Fruit fly (Drosophila melanogaster) whole organism, embryonic: ENCODE results near the gene Arp3.

Source experiments
- ATbp ChIP-seq: fragments of 200-800 bp; sonication (Bioruptor generic); optimal IDR thresholded peaks from 2 replicates; lab custom pipeline; 2017; ENCODE audit warnings: missing biosample characterization, mild to moderate bottlenecking, missing genetic modification characterization, missing genetic modification reagents
- Atf-2 ChIP-seq: fragments of 200-800 bp; sonication (Bioruptor generic); optimal IDR thresholded peaks from 2 replicates; lab custom pipeline; 2016; ENCODE audit warnings: missing biosample characterization, missing genetic modification characterization
- C15 ChIP-seq: fragments of 200-800 bp; sonication (Bioruptor generic); IDR thresholded peaks from 3 replicates; pipeline ENCODE4 v1.3.6; 2022; ENCODE audit warnings: missing biosample characterization, missing genetic modification characterization
- CG10979 ChIP-seq: fragments of 200-800 bp; sonication (Bioruptor generic); optimal IDR thresholded peaks from 2 replicates; lab custom pipeline; 2018; ENCODE audit warnings: missing biosample characterization, mild to moderate bottlenecking, missing genetic modification characterization, moderate library complexity
- CG11560 ChIP-seq: fragments of 200-800 bp; sonication (Bioruptor generic); IDR thresholded peaks from 3 replicates; pipeline ENCODE4 v1.3.6; 2022; ENCODE audit warnings: missing biosample characterization, missing genetic modification characterization
- CG12299 ChIP-seq: fragments of 200-800 bp; sonication (Bioruptor generic); optimal IDR thresholded peaks from 2 replicates; lab custom pipeline; 2018; ENCODE audit warnings: missing biosample characterization, mild to moderate bottlenecking, missing genetic modification characterization
- CG12769 ChIP-seq: fragments of 200-800 bp; sonication (Bioruptor generic); optimal IDR thresholded peaks from 2 replicates; lab custom pipeline; 2019; ENCODE audit warnings: missing biosample characterization, mild to moderate bottlenecking, missing genetic modification characterization, moderate library complexity
- CG13287 ChIP-seq: fragments of 200-800 bp; sonication (Bioruptor generic); IDR thresholded peaks from 2 replicates; pipeline ENCODE4 v1.3.6; 2022; ENCODE audit warnings: missing biosample characterization, missing genetic modification characterization; ENCODE audit not compliant: partially characterized antibody
- CG14014 ChIP-seq: fragments of 200-800 bp; sonication (Bioruptor generic); IDR thresholded peaks from 2 replicates; pipeline ENCODE4 v1.3.6; 2022; ENCODE audit warnings: missing biosample characterization, missing genetic modification characterization
- CG14710 ChIP-seq: fragments of 200-800 bp; sonication (Bioruptor generic); optimal IDR thresholded peaks from 3 replicates; lab custom pipeline; 2019; ENCODE audit warnings: missing biosample characterization, mild to moderate bottlenecking, missing genetic modification characterization, moderate library complexity
- CG16813 ChIP-seq: fragments of 200-800 bp; sonication (Bioruptor generic); IDR thresholded peaks from 3 replicates; pipeline ENCODE4 v1.3.6; 2022; ENCODE audit warnings: missing biosample characterization, missing genetic modification characterization; ENCODE audit not compliant: partially characterized antibody
- CG18011 ChIP-seq: fragments of 200-800 bp; sonication (Bioruptor generic); optimal IDR thresholded peaks from 2 replicates; lab custom pipeline; 2017; ENCODE audit warnings: missing biosample characterization, missing genetic modification characterization, mild to moderate bottlenecking, moderate library complexity, missing genotype
- CG2678 ChIP-seq: fragments of 200-800 bp; sonication (Bioruptor generic); optimal IDR thresholded peaks from 3 replicates; lab custom pipeline; 2019; ENCODE audit warnings: missing biosample characterization, mild to moderate bottlenecking, missing genetic modification characterization, moderate library complexity
- CG31365 ChIP-seq: fragments of 200-800 bp; sonication (Bioruptor generic); optimal IDR thresholded peaks from 2 replicates; lab custom pipeline; 2018; ENCODE audit warnings: missing biosample characterization, mild to moderate bottlenecking, missing genetic modification characterization
- CG32772 ChIP-seq: fragments of 200-800 bp; sonication (Bioruptor generic); IDR thresholded peaks from 2 replicates; pipeline ENCODE4 v1.3.6; 2022; ENCODE audit warnings: missing biosample characterization, missing genetic modification characterization
- CG3407 ChIP-seq: fragments of 200-800 bp; sonication (Bioruptor generic); optimal IDR thresholded peaks from 2 replicates; lab custom pipeline; 2018; ENCODE audit warnings: missing biosample characterization, mild to moderate bottlenecking, missing genetic modification characterization
- CG3847 ChIP-seq: fragments of 200-800 bp; sonication (Bioruptor generic); IDR thresholded peaks from 2 replicates; pipeline ENCODE4 v1.3.6; 2022; ENCODE audit warnings: missing biosample characterization, missing genetic modification characterization
- CG42726 ChIP-seq: fragments of 200-800 bp; sonication (Bioruptor generic); IDR thresholded peaks from 2 replicates; pipeline ENCODE4 v1.3.6; 2022; ENCODE audit warnings: missing biosample characterization, missing genetic modification characterization; ENCODE audit not compliant: partially characterized antibody
- CG4328 ChIP-seq: fragments of 200-800 bp; sonication (Bioruptor generic); optimal IDR thresholded peaks from 3 replicates; lab custom pipeline; 2017; ENCODE audit warnings: missing biosample characterization, missing genetic modification reagents, missing genetic modification characterization
- CG4424 ChIP-seq: fragments of 200-800 bp; sonication (Bioruptor generic); optimal IDR thresholded peaks from 3 replicates; lab custom pipeline; 2016; ENCODE audit warnings: missing biosample characterization, missing genetic modification characterization
- CG4707 ChIP-seq: fragments of 200-800 bp; sonication (Bioruptor generic); optimal IDR thresholded peaks from 2 replicates; lab custom pipeline; 2018; ENCODE audit warnings: missing biosample characterization, mild to moderate bottlenecking, missing genetic modification characterization, moderate library complexity
- CG5245 ChIP-seq: fragments of 200-800 bp; sonication (Bioruptor generic); optimal IDR thresholded peaks from 3 replicates; lab custom pipeline; 2016; ENCODE audit warnings: missing biosample characterization, missing genetic modification characterization
- CG6683 ChIP-seq: fragments of 200-800 bp; sonication (Bioruptor generic); optimal IDR thresholded peaks from 2 replicates; lab custom pipeline; 2017; ENCODE audit warnings: missing biosample characterization, mild to moderate bottlenecking, missing genetic modification characterization, missing genetic modification reagents
- CG8281 ChIP-seq: fragments of 200-800 bp; sonication (Bioruptor generic); optimal IDR thresholded peaks from 2 replicates; lab custom pipeline; 2018; ENCODE audit warnings: missing biosample characterization, mild to moderate bottlenecking, missing genetic modification characterization, moderate library complexity
- CoRest ChIP-seq: fragments of 200-800 bp; sonication (Bioruptor generic); optimal IDR thresholded peaks from 3 replicates; lab custom pipeline; 2018; ENCODE audit warnings: missing biosample characterization, mild to moderate bottlenecking, missing genetic modification characterization, moderate library complexity
- Drgx ChIP-seq: fragments of 200-800 bp; sonication (Bioruptor generic); IDR thresholded peaks from 2 replicates; pipeline ENCODE4 v1.3.6; 2022; ENCODE audit warnings: missing biosample characterization, missing genetic modification characterization
- Kr ChIP-seq: fragments of 200-800 bp; sonication (Bioruptor generic); optimal IDR thresholded peaks from 2 replicates; lab custom pipeline; 2017; ENCODE audit warnings: missing biosample characterization, mild to moderate bottlenecking, missing genetic modification characterization
- Med ChIP-seq: fragments of 200-800 bp; sonication (Bioruptor generic); peaks from one replicate; lab custom pipeline; 2016; ENCODE audit warnings: missing biosample characterization, missing genetic modification characterization, mild to moderate bottlenecking, inconsistent platforms, moderate library complexity
- NC2β ChIP-seq: fragments of 200-800 bp; sonication (Bioruptor generic); optimal IDR thresholded peaks from 2 replicates; lab custom pipeline; 2016; ENCODE audit warnings: missing biosample characterization, missing genetic modification characterization
- NK7.1 ChIP-seq: fragments of 200-800 bp; sonication (Bioruptor generic); optimal IDR thresholded peaks from 3 replicates; lab custom pipeline; 2016; ENCODE audit warnings: missing biosample characterization, missing genetic modification characterization
- PHDP ChIP-seq: fragments of 200-800 bp; sonication (Bioruptor generic); optimal IDR thresholded peaks from 3 replicates; lab custom pipeline; 2018; ENCODE audit warnings: missing biosample characterization, mild to moderate bottlenecking, missing genetic modification characterization, moderate library complexity
- Ptx1 ChIP-seq: fragments of 200-800 bp; sonication (Bioruptor generic); IDR thresholded peaks from 2 replicates; pipeline ENCODE4 v1.3.6; 2022; ENCODE audit warnings: missing biosample characterization, missing genetic modification characterization
- crc ChIP-seq: fragments of 200-800 bp; sonication (Bioruptor generic); optimal IDR thresholded peaks from 2 replicates; lab custom pipeline; 2016; ENCODE audit warnings: missing biosample characterization, missing genetic modification characterization
- danr ChIP-seq: fragments of 200-800 bp; sonication (Bioruptor generic); IDR thresholded peaks from 2 replicates; pipeline ENCODE4 v1.3.6; 2022; ENCODE audit warnings: missing biosample characterization, missing genetic modification characterization
- fd96Cb ChIP-seq: fragments of 200-800 bp; sonication (Bioruptor generic); optimal IDR thresholded peaks from 2 replicates; lab custom pipeline; 2018; ENCODE audit warnings: missing biosample characterization, mild to moderate bottlenecking, missing genetic modification characterization, moderate library complexity
- grau ChIP-seq: fragments of 200-800 bp; optimal IDR thresholded peaks from 3 replicates; lab custom pipeline; 2019; ENCODE audit warnings: missing biosample characterization, mild to moderate bottlenecking, missing genetic modification characterization, moderate library complexity
- hkb ChIP-seq, 2 experiments: fragments of 200-800 bp in 1 of 2; fragments of >200 bp in 1 of 2; sonication (Bioruptor generic) in 1 of 2; IDR thresholded peaks in 1 of 2; optimal IDR thresholded peaks in 1 of 2; 2 replicates each; pipeline versions ENCODE4 v1.3.6 to Lab custom; 2017 to 2022; ENCODE audit warnings: missing biosample characterization in 1 of 2, missing genetic modification characterization in 1 of 2
- inv ChIP-seq: fragments of 200-800 bp; sonication (Bioruptor generic); IDR thresholded peaks from 2 replicates; pipeline ENCODE4 v1.3.6; 2022; ENCODE audit warnings: missing biosample characterization, missing genetic modification characterization; ENCODE audit not compliant: partially characterized antibody
- kay ChIP-seq: fragments of 200-800 bp; sonication (Bioruptor generic); optimal IDR thresholded peaks from 2 replicates; lab custom pipeline; 2016; ENCODE audit warnings: missing biosample characterization, missing genetic modification characterization
- mam ChIP-seq: fragments of 200-800 bp; sonication (Bioruptor generic); optimal IDR thresholded peaks from 3 replicates; lab custom pipeline; 2016; ENCODE audit warnings: missing biosample characterization, missing genetic modification characterization
- mirr ChIP-seq: fragments of 200-800 bp; sonication (Bioruptor generic); optimal IDR thresholded peaks from 3 replicates; lab custom pipeline; 2018; ENCODE audit warnings: missing biosample characterization, mild to moderate bottlenecking, missing genetic modification characterization
- pb ChIP-seq: fragments of 200-800 bp; sonication (Bioruptor generic); optimal IDR thresholded peaks from 3 replicates; lab custom pipeline; 2016; ENCODE audit warnings: missing biosample characterization, missing genetic modification characterization
- scrt ChIP-seq: fragments of 200-800 bp; sonication (Bioruptor generic); optimal IDR thresholded peaks from 2 replicates; lab custom pipeline; 2018; ENCODE audit warnings: missing biosample characterization, mild to moderate bottlenecking, missing genetic modification characterization, moderate library complexity
- stwl ChIP-seq: fragments of 200-800 bp; sonication (Bioruptor generic); optimal IDR thresholded peaks from 3 replicates; lab custom pipeline; 2018; ENCODE audit warnings: missing biosample characterization, mild to moderate bottlenecking, missing genetic modification characterization, moderate library complexity
- tin ChIP-seq: fragments of 200-800 bp; sonication (Bioruptor generic); optimal IDR thresholded peaks from 3 replicates; lab custom pipeline; 2016; ENCODE audit warnings: missing biosample characterization, missing genetic modification characterization
- tio ChIP-seq: fragments of 200-800 bp; sonication (Bioruptor generic); optimal IDR thresholded peaks from 2 replicates; lab custom pipeline; 2017; ENCODE audit warnings: missing biosample characterization, missing genetic modification characterization, inconsistent platforms
- zen2 ChIP-seq: fragments of 200-800 bp; sonication (Bioruptor generic); IDR thresholded peaks from 3 replicates; pipeline ENCODE4 v1.3.6; 2022; ENCODE audit warnings: missing biosample characterization, missing genetic modification characterization; ENCODE audit not compliant: partially characterized antibody
- zf30C ChIP-seq: fragments of 200-800 bp; sonication (Bioruptor generic); optimal IDR thresholded peaks from 3 replicates; lab custom pipeline; 2018; ENCODE audit warnings: missing biosample characterization, mild to moderate bottlenecking, missing genetic modification characterization

Arp3 gene

dm6 chr3L:8073370-8073769, 42.3 kb downstream of the Arp3 start (continued):
- peak; percentile 6 for TF ChIP-seq CoRest (tag; lab: Kevin White, UChicago)
- peak; percentile 1 for TF ChIP-seq tio (GFP tag; lab: Kevin White, UChicago)
- no peak for TF ChIP-seq ATbp (GFP tag; lab: Kevin White, UChicago)
- TF ChIP-seq Atf-2 (GFP tag; lab: Kevin White, UChicago), result no peak
- peak; percentile 23 for TF ChIP-seq CG2678 (tag; lab: Kevin White, UChicago)
- TF ChIP-seq CG12769 (tag; lab: Kevin White, UChicago), result peak; percentile 40
- TF ChIP-seq hkb (optimal IDR thresholded peaks at IDR 0.05; lab: Kevin White, UChicago), result no peak
- TF ChIP-seq hkb (GFP tag; IDR thresholded peaks at IDR 0.05; lab: Robert Waterston, UW), result no peak
- TF ChIP-seq mirr, result peak; percentile 9
- peak; percentile 28 for TF ChIP-seq grau (tag; lab: Kevin White, UChicago)
- peak; percentile 12 for TF ChIP-seq mam (GFP tag; lab: Kevin White, UChicago)
- no peak for TF ChIP-seq Ptx1 (GFP tag; lab: Robert Waterston, UW)

dm6 chr3L:8072720-8073119, 43.0 kb downstream of the Arp3 start:
- TF ChIP-seq PHDP (tag; lab: Kevin White, UChicago), result peak; percentile 30
- no peak for TF ChIP-seq inv (GFP tag; lab: Robert Waterston, UW)
- no peak for TF ChIP-seq CG42726 (GFP tag; lab: Robert Waterston, UW)
- TF ChIP-seq tin (GFP tag; lab: Kevin White, UChicago), result peak; percentile 72
- TF ChIP-seq zf30C (GFP tag; lab: Kevin White, UChicago), result no peak
- no peak for TF ChIP-seq CG13287
- peak; percentile 52; the same call in 1 of the 3 replicates for TF ChIP-seq C15 (GFP tag; lab: Robert Waterston, UW)
- no peak for TF ChIP-seq CG3407
- TF ChIP-seq CG32772 (GFP tag; lab: Robert Waterston, UW), result peak; percentile 56; the same call in 1 of the 2 replicates
- TF ChIP-seq CG12299 (tag; lab: Kevin White, UChicago), result no peak
- TF ChIP-seq ATbp (GFP tag; lab: Kevin White, UChicago), result peak; percentile 25
- TF ChIP-seq Med, result peak; percentile 95
- TF ChIP-seq fd96Cb (tag; lab: Kevin White, UChicago), result peak; percentile 69
- no peak for TF ChIP-seq Kr
- TF ChIP-seq CG18011, result no peak
- TF ChIP-seq kay (GFP tag; lab: Kevin White, UChicago), result peak; percentile 65
- peak; percentile 79 for TF ChIP-seq CG4424 (GFP tag; lab: Kevin White, UChicago)
- TF ChIP-seq CG5245 (GFP tag; lab: Kevin White, UChicago), result peak; percentile 72
- no peak for TF ChIP-seq NK7.1 (GFP tag; lab: Kevin White, UChicago)
- TF ChIP-seq CG8281 (tag; lab: Kevin White, UChicago), result peak; percentile 40
- peak; percentile 28; the same call in 1 of the 2 replicates for TF ChIP-seq CG14014 (GFP tag; lab: Robert Waterston, UW)
- TF ChIP-seq tio (GFP tag; lab: Kevin White, UChicago), result no peak
- peak; percentile 47 for TF ChIP-seq CG6683
- TF ChIP-seq CG4328 (GFP tag; lab: Kevin White, UChicago), result peak; percentile 15
- TF ChIP-seq scrt (GFP tag; lab: Kevin White, UChicago), result peak; percentile 74
- peak; percentile 64 for TF ChIP-seq CG14710 (tag; lab: Kevin White, UChicago)
- no peak for TF ChIP-seq pb (GFP tag; lab: Kevin White, UChicago)
- no peak for TF ChIP-seq zen2 (GFP tag; lab: Robert Waterston, UW)
- peak; percentile 80 for TF ChIP-seq CG10979 (tag; lab: Kevin White, UChicago)
- TF ChIP-seq crc (GFP tag; lab: Kevin White, UChicago), result no peak
- no peak for TF ChIP-seq CG16813 (GFP tag; lab: Robert Waterston, UW)
- TF ChIP-seq danr (GFP tag; lab: Robert Waterston, UW), result no peak
- no peak for TF ChIP-seq NC2β (GFP tag; lab: Kevin White, UChicago)
- no peak for TF ChIP-seq CG4707 (GFP tag; lab: Kevin White, UChicago)
- TF ChIP-seq CG11560 (tag; lab: Robert Waterston, UW), result no peak
- 0 out of 2 replicates have a peak, but pooled peaks have one; percentile 27 for TF ChIP-seq CG3847 (GFP tag; lab: Robert Waterston, UW)
- TF ChIP-seq CG31365 (tag; lab: Kevin White, UChicago), result no peak
- TF ChIP-seq stwl (tag; lab: Kevin White, UChicago), result no peak
- TF ChIP-seq Drgx (GFP tag; lab: Robert Waterston, UW), result peak; percentile 75
